Worm (Caenorhabditis elegans) whole organism, early embryonic: ENCODE measurements around the gene rfc-1.
A peak's percentile ranks its signal among the peaks of the same experiment; 100 is the strongest.

ENCODE experiments used
- B0310.2 ChIP-seq: sonication (generic microtip); optimal IDR thresholded peaks from 2 replicates; lab custom pipeline; 2016; ENCODE audit warnings: mild to moderate bottlenecking, missing genetic modification characterization, missing compliant biosample characterization
- F13C5.2 ChIP-seq: sonication (generic microtip); optimal IDR thresholded peaks from 2 replicates; lab custom pipeline; 2017; ENCODE audit warnings: mild to moderate bottlenecking, missing genetic modification characterization, inconsistent platforms, missing compliant biosample characterization
- aly-1 ChIP-seq: sonication (generic microtip); optimal IDR thresholded peaks from 2 replicates; lab custom pipeline; 2016; ENCODE audit warnings: missing genetic modification characterization, missing compliant biosample characterization
- ama-1 ChIP-seq: fragments of 150-350 bp; optimal IDR thresholded peaks from 2 replicates; lab custom pipeline; 2014
- ceh-13 ChIP-seq: fragments of 200-800 bp; sonication (Bioruptor generic); optimal IDR thresholded peaks from 2 replicates; lab custom pipeline; 2018; ENCODE audit warnings: mild to moderate bottlenecking, missing genetic modification characterization, missing compliant biosample characterization
- ceh-36 ChIP-seq: sonication (generic microtip); optimal IDR thresholded peaks from 2 replicates; lab custom pipeline; 2016; ENCODE audit warnings: missing genetic modification characterization, inconsistent platforms, missing compliant biosample characterization
- ets-7 ChIP-seq: sonication (generic microtip); optimal IDR thresholded peaks from 2 replicates; lab custom pipeline; 2016; ENCODE audit warnings: missing genotype, missing genetic modification characterization, missing compliant biosample characterization
- flt-1 ChIP-seq: fragments of 200-800 bp; sonication (Bioruptor generic); IDR thresholded peaks from 2 replicates; pipeline ENCODE4 v1.3.6; 2022; ENCODE audit warnings: missing genetic modification characterization, missing compliant biosample characterization
- hmbx-1 ChIP-seq: sonication (generic microtip); optimal IDR thresholded peaks from 2 replicates; lab custom pipeline; 2016; ENCODE audit warnings: mild to moderate bottlenecking, missing genetic modification characterization, missing compliant biosample characterization
- hmg-4 ChIP-seq: fragments of 200-800 bp; sonication (Bioruptor generic); optimal IDR thresholded peaks from 2 replicates; lab custom pipeline; 2018; ENCODE audit warnings: mild to moderate bottlenecking, missing genetic modification characterization, missing compliant biosample characterization
- hnd-1 ChIP-seq: sonication (generic microtip); optimal IDR thresholded peaks from 2 replicates; lab custom pipeline; 2016; ENCODE audit warnings: missing genetic modification characterization, missing compliant biosample characterization
- pes-1 ChIP-seq: fragments of 200-800 bp; sonication (Bioruptor generic); IDR thresholded peaks from 2 replicates; pipeline ENCODE4 v1.3.6; 2022; ENCODE audit warnings: missing genetic modification reagents, missing genetic modification characterization, missing compliant biosample characterization
- scrt-1 ChIP-seq: fragments of 200-800 bp; sonication (Bioruptor generic); IDR thresholded peaks from 2 replicates; pipeline ENCODE4 v1.3.6; 2022; ENCODE audit warnings: missing genetic modification characterization, missing compliant biosample characterization
- sea-1 ChIP-seq: fragments of 200-800 bp; sonication (Bioruptor generic); conservative IDR thresholded peaks from 2 replicates; pipeline ENCODE4 v1.3.6; 2022; ENCODE audit warnings: missing genetic modification characterization, missing compliant biosample characterization
- tbx-11 ChIP-seq: fragments of 200-800 bp; sonication (Bioruptor generic); IDR thresholded peaks from 2 replicates; pipeline ENCODE4 v1.3.6; 2022; ENCODE audit warnings: missing genetic modification characterization, missing compliant biosample characterization
- tbx-37 ChIP-seq: fragments of 200-800 bp; sonication (Bioruptor generic); conservative IDR thresholded peaks from 2 replicates; pipeline ENCODE4 v1.3.6; 2022; ENCODE audit warnings: missing genetic modification reagents, missing genetic modification characterization, missing compliant biosample characterization
- tra-4 ChIP-seq: sonication (generic microtip); optimal IDR thresholded peaks from 2 replicates; lab custom pipeline; 2017; ENCODE audit warnings: missing genetic modification characterization, missing compliant biosample characterization

The rfc-1 gene

ce11 chrV:14685435-14686058 is 39.8 kb upstream of the rfc-1 start, which contains the start of gene C47E8.4:
C47E8.4 (minus strand) TSS chrV:14685485.
- TF ChIP-seq flt-1 (GFP tag; lab: Robert Waterston, UW) = peak; percentile 34; the same call in 1 of the 2 replicates
- no peak for TF ChIP-seq ets-7 (tag; lab: Kevin White, UChicago)
- TF ChIP-seq tbx-11 (GFP tag; lab: Robert Waterston, UW) = no peak
- TF ChIP-seq B0310.2 (tag; lab: Kevin White, UChicago) = no peak
- TF ChIP-seq scrt-1 = no peak
- TF ChIP-seq tra-4 = peak; percentile 57
- TF ChIP-seq aly-1 (tag; lab: Kevin White, UChicago) = no peak
- peak; percentile 36 for TF ChIP-seq hmg-4
- TF ChIP-seq pes-1 (GFP tag; lab: Robert Waterston, UW) = peak; percentile 54; the same call in 1 of the 2 replicates
- no peak for TF ChIP-seq ceh-36
- no peak for TF ChIP-seq hmbx-1
- TF ChIP-seq sea-1 (GFP tag; lab: Robert Waterston, UW) = no peak
- peak; percentile 66 for TF ChIP-seq ama-1 (lab: Kevin White, UChicago)
- TF ChIP-seq hnd-1 (tag; lab: Kevin White, UChicago) = no peak
- TF ChIP-seq tbx-37 (GFP tag; lab: Robert Waterston, UW) = peak; percentile 75
- TF ChIP-seq ceh-13 (GFP tag; lab: Kevin White, UChicago) = no peak
- TF ChIP-seq F13C5.2 (tag; lab: Kevin White, UChicago) = no peak

ce11 chrV:14684359-14685312 is 38.9 kb upstream of the rfc-1 start, which contains the start of gene hsp-90:
hsp-90 (plus strand) TSS chrV:14684918.
- TF ChIP-seq aly-1 (tag; lab: Kevin White, UChicago) (no peak), ceh-13 (GFP tag; lab: Kevin White, UChicago) (no peak), tbx-11 (GFP tag; lab: Robert Waterston, UW) (no peak), sea-1 (GFP tag; lab: Robert Waterston, UW) (no peak), ets-7 (tag; lab: Kevin White, UChicago) (no peak), scrt-1 (no peak), F13C5.2 (tag; lab: Kevin White, UChicago) (no peak), ama-1 (lab: Kevin White, UChicago) (no peak), pes-1 (GFP tag; lab: Robert Waterston, UW) (no peak), hmg-4 (no peak), hnd-1 (tag; lab: Kevin White, UChicago) (no peak), tra-4 (no peak)

DNA sequence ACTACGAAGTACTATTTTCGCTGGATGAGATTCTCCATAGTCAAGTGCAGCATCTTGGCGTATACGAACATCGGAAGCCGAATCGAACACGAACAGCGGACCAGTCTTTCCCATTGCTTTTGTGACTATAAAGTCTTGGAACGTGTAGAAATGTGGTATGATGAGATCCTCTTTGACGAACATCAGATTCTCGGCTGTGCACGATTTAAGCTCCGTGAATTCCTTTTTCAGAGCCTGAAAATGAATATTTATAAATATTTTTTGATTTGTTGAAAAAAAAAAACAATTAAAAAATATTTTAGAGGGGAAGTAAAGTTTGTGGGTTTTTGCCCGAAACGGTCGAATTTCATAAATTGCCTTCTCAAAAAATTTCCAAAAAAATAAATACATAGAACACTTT is 38.1 kb upstream of the rfc-1 start:
- TF ChIP-seq B0310.2 (tag; lab: Kevin White, UChicago) = no peak
- no peak for TF ChIP-seq ets-7 (tag; lab: Kevin White, UChicago)
- TF ChIP-seq scrt-1 = no peak
- TF ChIP-seq pes-1 (GFP tag; lab: Robert Waterston, UW) = no peak
- TF ChIP-seq hmg-4 = no peak
- no peak for TF ChIP-seq ceh-36

ce11 chrV:14683291-14683690 is 37.5 kb upstream of the rfc-1 start:
- TF ChIP-seq sea-1 (GFP tag; lab: Robert Waterston, UW) = no peak
- TF ChIP-seq tbx-37 (GFP tag; lab: Robert Waterston, UW) = no peak
- TF ChIP-seq ceh-36 = no peak
- TF ChIP-seq F13C5.2 (tag; lab: Kevin White, UChicago) = no peak
- TF ChIP-seq flt-1 (GFP tag; lab: Robert Waterston, UW) = no peak
- TF ChIP-seq B0310.2 (tag; lab: Kevin White, UChicago) = no peak
- TF ChIP-seq aly-1 (tag; lab: Kevin White, UChicago) = no peak
- TF ChIP-seq hnd-1 (tag; lab: Kevin White, UChicago) = no peak
- no peak for TF ChIP-seq scrt-1
- no peak for TF ChIP-seq tbx-11 (GFP tag; lab: Robert Waterston, UW)
- no peak for TF ChIP-seq ets-7 (tag; lab: Kevin White, UChicago)
- no peak for TF ChIP-seq hmg-4
- TF ChIP-seq pes-1 (GFP tag; lab: Robert Waterston, UW) = no peak
- TF ChIP-seq hmbx-1 = no peak
- TF ChIP-seq ceh-13 (GFP tag; lab: Kevin White, UChicago) = no peak
- no peak for TF ChIP-seq tra-4
- no peak for TF ChIP-seq ama-1 (lab: Kevin White, UChicago)

- no peak for TF ChIP-seq flt-1 (GFP tag; lab: Robert Waterston, UW)
- no peak for TF ChIP-seq ama-1 (lab: Kevin White, UChicago)
- no peak for TF ChIP-seq pes-1 (GFP tag; lab: Robert Waterston, UW)
- no peak for TF ChIP-seq sea-1 (GFP tag; lab: Robert Waterston, UW)
- TF ChIP-seq hmbx-1 = no peak
- TF ChIP-seq ceh-13 (GFP tag; lab: Kevin White, UChicago) = no peak
- TF ChIP-seq scrt-1 = no peak
- TF ChIP-seq hmg-4 = no peak
Observed at ce11 chrV:14682870-14683269, 37.1 kb upstream of the rfc-1 start.

DNA sequence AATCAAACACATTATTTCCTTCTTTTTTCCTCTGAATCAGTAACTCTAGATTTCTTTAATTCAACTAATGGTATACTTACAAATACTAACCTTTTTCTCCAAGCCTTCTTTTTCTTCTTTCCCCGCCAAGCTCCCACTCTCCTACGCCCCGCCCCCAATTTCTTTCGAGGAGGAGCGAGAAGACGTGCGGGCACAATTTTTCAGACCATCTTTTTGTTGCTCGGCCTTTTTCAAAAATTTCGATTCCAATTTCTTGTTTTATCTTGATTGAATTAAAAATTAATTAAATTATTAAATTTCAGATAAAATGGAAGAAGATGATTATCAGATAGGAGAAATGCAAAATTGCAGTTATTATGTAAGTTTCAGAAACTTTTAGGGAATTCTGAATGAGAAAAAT is 34.2 kb upstream of the rfc-1 start, which contains the start of gene C47E8.3:
Gene C47E8.3 (plus strand): TSS at position 301 of the 400 bp plus-strand sequence.
- TF ChIP-seq ets-7 (tag; lab: Kevin White, UChicago) = no peak
- TF ChIP-seq flt-1 (GFP tag; lab: Robert Waterston, UW) = no peak
- TF ChIP-seq sea-1 (GFP tag; lab: Robert Waterston, UW) = no peak
- TF ChIP-seq ama-1 (lab: Kevin White, UChicago) = no peak
- TF ChIP-seq hnd-1 (tag; lab: Kevin White, UChicago) = no peak
- TF ChIP-seq tbx-37 (GFP tag; lab: Robert Waterston, UW) = no peak
- TF ChIP-seq hmg-4 = no peak
